Worm (Caenorhabditis elegans) whole organism, mixed stage, embryonic: Measurements from ENCODE around the gene srh-87.

Experiments
- M03D4.4 ChIP-seq: sonication (generic microtip); optimal IDR thresholded peaks from 2 replicates; lab custom pipeline; 2017; ENCODE audit warnings: mild to moderate bottlenecking, missing genetic modification characterization, missing compliant biosample characterization
- bed-3 ChIP-seq: fragments of 200-800 bp; sonication (Bioruptor generic); optimal IDR thresholded peaks from 3 replicates; lab custom pipeline; 2018; ENCODE audit warnings: mild to moderate bottlenecking, missing genetic modification characterization, moderate library complexity, missing compliant biosample characterization
- blmp-1 ChIP-seq: fragments of 150-350 bp; optimal IDR thresholded peaks from 2 replicates; lab custom pipeline; 2014; ENCODE audit warnings: missing biosample characterization, missing genetic modification characterization
- ceh-39 ChIP-seq: fragments of 150-350 bp; optimal IDR thresholded peaks from 2 replicates; lab custom pipeline; 2014; ENCODE audit warnings: missing biosample characterization, missing genetic modification characterization
- ceh-43 ChIP-seq: fragments of 200-800 bp; sonication (Bioruptor generic); optimal IDR thresholded peaks from 2 replicates; lab custom pipeline; 2018; ENCODE audit warnings: mild to moderate bottlenecking, missing genetic modification characterization, moderate library complexity, missing compliant biosample characterization
- ceh-83 ChIP-seq: fragments of 200-800 bp; sonication (Bioruptor generic); optimal IDR thresholded peaks from 2 replicates; lab custom pipeline; 2018; ENCODE audit warnings: mild to moderate bottlenecking, missing genetic modification characterization, missing compliant biosample characterization
- ces-1 ChIP-seq: fragments of 150-350 bp; optimal IDR thresholded peaks from 2 replicates; lab custom pipeline; 2014; ENCODE audit warnings: missing biosample characterization, missing genetic modification reagents, missing genetic modification characterization
- cnd-1 ChIP-seq: fragments of 200-800 bp; sonication (Bioruptor generic); optimal IDR thresholded peaks from 2 replicates; lab custom pipeline; 2018; ENCODE audit warnings: mild to moderate bottlenecking, missing genetic modification characterization, missing compliant biosample characterization
- drap-1 ChIP-seq: fragments of 200-800 bp; sonication (Bioruptor generic); optimal IDR thresholded peaks from 3 replicates; lab custom pipeline; 2018; ENCODE audit warnings: mild to moderate bottlenecking, missing genetic modification characterization, missing compliant biosample characterization
- elt-1 ChIP-seq: sonication (generic microtip); optimal IDR thresholded peaks from 2 replicates; lab custom pipeline; 2017; ENCODE audit warnings: missing genetic modification characterization, mild to moderate bottlenecking, missing compliant biosample characterization, antibody characterized with exemption, moderate library complexity, borderline replicate concordance; ENCODE audit not compliant: insufficient read depth
- elt-3 ChIP-seq: fragments of 150-350 bp; optimal IDR thresholded peaks from 2 replicates; lab custom pipeline; 2014; ENCODE audit warnings: missing biosample characterization, missing genetic modification characterization
- flh-1 ChIP-seq: fragments of 200-800 bp; sonication (Bioruptor generic); optimal IDR thresholded peaks from 2 replicates; lab custom pipeline; 2018; ENCODE audit warnings: mild to moderate bottlenecking, missing genetic modification characterization, moderate library complexity, missing compliant biosample characterization
- ham-2 ChIP-seq: fragments of 200-800 bp; sonication (Bioruptor generic); optimal IDR thresholded peaks from 2 replicates; lab custom pipeline; 2018; ENCODE audit warnings: mild to moderate bottlenecking, missing genetic modification characterization, missing compliant biosample characterization
- hlh-1 ChIP-seq: fragments of 150-350 bp; optimal IDR thresholded peaks from 2 replicates; lab custom pipeline; 2014; ENCODE audit warnings: missing biosample characterization, missing genetic modification reagents, missing genetic modification characterization
- lin-13 ChIP-seq: fragments of 150-350 bp; optimal IDR thresholded peaks from 2 replicates; lab custom pipeline; 2014; ENCODE audit warnings: missing biosample characterization, missing genetic modification characterization
- lin-32 ChIP-seq: fragments of 200-800 bp; sonication (Bioruptor generic); optimal IDR thresholded peaks from 2 replicates; lab custom pipeline; 2018; ENCODE audit warnings: mild to moderate bottlenecking, missing genetic modification characterization, missing compliant biosample characterization
- lsy-2 ChIP-seq: fragments of 150-350 bp; optimal IDR thresholded peaks from 2 replicates; lab custom pipeline; 2014; ENCODE audit warnings: missing biosample characterization, missing genetic modification characterization
- mab-5 ChIP-seq: fragments of 150-350 bp; optimal IDR thresholded peaks from 2 replicates; lab custom pipeline; 2014; ENCODE audit warnings: missing biosample characterization, missing genetic modification characterization
- mep-1 ChIP-seq: fragments of 150-350 bp; optimal IDR thresholded peaks from 2 replicates; lab custom pipeline; 2017; ENCODE audit warnings: missing biosample characterization, missing genetic modification reagents, missing genetic modification characterization, inconsistent platforms
- mls-2 ChIP-seq: sonication (generic microtip); optimal IDR thresholded peaks from 2 replicates; lab custom pipeline; 2016; ENCODE audit warnings: mild to moderate bottlenecking, missing genetic modification characterization, moderate library complexity, missing compliant biosample characterization
- nhr-12 ChIP-seq: fragments of 150-350 bp; optimal IDR thresholded peaks from 2 replicates; lab custom pipeline; 2014; ENCODE audit warnings: missing biosample characterization, missing genetic modification characterization
- nhr-2 ChIP-seq: fragments of 150-350 bp; optimal IDR thresholded peaks from 2 replicates; lab custom pipeline; 2014; ENCODE audit warnings: missing biosample characterization, missing genetic modification characterization
- nhr-28 ChIP-seq: fragments of 150-350 bp; optimal IDR thresholded peaks from 2 replicates; lab custom pipeline; 2014; ENCODE audit warnings: missing biosample characterization, missing genetic modification characterization
- nhr-76 ChIP-seq: sonication (generic microtip); optimal IDR thresholded peaks from 2 replicates; lab custom pipeline; 2017; ENCODE audit warnings: missing biosample characterization, missing genetic modification characterization
- snpc-4 ChIP-seq: fragments of 150-350 bp; optimal IDR thresholded peaks from 2 replicates; lab custom pipeline; 2014; ENCODE audit warnings: missing biosample characterization, missing genetic modification characterization
- unc-39 ChIP-seq: fragments of 150-350 bp; optimal IDR thresholded peaks from 2 replicates; lab custom pipeline; 2014; ENCODE audit warnings: missing biosample characterization, missing genetic modification characterization
- unc-62 ChIP-seq: fragments of 150-350 bp; optimal IDR thresholded peaks from 2 replicates; lab custom pipeline; 2014; ENCODE audit warnings: missing biosample characterization, missing genetic modification reagents, missing genetic modification characterization
- zip-8 ChIP-seq: fragments of 150-350 bp; optimal IDR thresholded peaks from 2 replicates; lab custom pipeline; 2014; ENCODE audit warnings: missing biosample characterization, missing genetic modification characterization

Gene srh-87

DNA sequence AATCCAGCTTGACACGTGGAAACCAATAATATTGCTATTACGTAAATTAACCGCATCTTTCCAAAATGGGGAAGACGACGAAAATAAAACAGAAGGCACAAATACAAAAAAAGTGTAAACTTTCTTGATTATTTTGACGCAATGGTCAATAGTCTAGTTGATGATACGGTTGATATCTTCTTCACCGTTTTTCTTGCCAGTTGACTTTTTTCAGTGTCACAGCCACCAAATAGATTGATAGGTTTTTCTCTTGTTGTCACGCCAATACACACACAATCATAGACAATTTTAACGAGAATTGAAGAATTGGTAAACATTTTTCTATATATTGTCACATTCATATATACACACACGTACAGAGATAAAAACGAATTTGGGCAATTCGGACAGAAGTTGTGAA, 36.0 kb downstream of the srh-87 start, which contains the start of gene zmp-3:
Gene zmp-3 (minus strand): TSS at position 101 of the 400 bp plus-strand sequence.
- TF ChIP-seq mab-5 (tag; lab: Kevin White, UChicago) = no peak
- TF ChIP-seq ceh-39 = no peak
- TF ChIP-seq cnd-1 (tag; lab: Kevin White, UChicago) = no peak
- no peak for TF ChIP-seq snpc-4 (tag; lab: Kevin White, UChicago)
- TF ChIP-seq zip-8 (tag; lab: Kevin White, UChicago) = no peak
- TF ChIP-seq unc-62 (GFP tag; lab: Kevin White, UChicago) = no peak
- TF ChIP-seq unc-39 (tag; lab: Kevin White, UChicago) = no peak
- no peak for TF ChIP-seq nhr-76 (tag; lab: Kevin White, UChicago)
- TF ChIP-seq nhr-12 = no peak
- TF ChIP-seq nhr-28 (tag; lab: Kevin White, UChicago) = no peak
- TF ChIP-seq flh-1 (GFP tag; lab: Kevin White, UChicago) = no peak
- TF ChIP-seq ceh-43 = no peak
- TF ChIP-seq mep-1 (tag; lab: Kevin White, UChicago) = no peak
- no peak for TF ChIP-seq mls-2 (tag; lab: Kevin White, UChicago)
- TF ChIP-seq hlh-1 (tag; lab: Kevin White, UChicago) = no peak

DNA sequence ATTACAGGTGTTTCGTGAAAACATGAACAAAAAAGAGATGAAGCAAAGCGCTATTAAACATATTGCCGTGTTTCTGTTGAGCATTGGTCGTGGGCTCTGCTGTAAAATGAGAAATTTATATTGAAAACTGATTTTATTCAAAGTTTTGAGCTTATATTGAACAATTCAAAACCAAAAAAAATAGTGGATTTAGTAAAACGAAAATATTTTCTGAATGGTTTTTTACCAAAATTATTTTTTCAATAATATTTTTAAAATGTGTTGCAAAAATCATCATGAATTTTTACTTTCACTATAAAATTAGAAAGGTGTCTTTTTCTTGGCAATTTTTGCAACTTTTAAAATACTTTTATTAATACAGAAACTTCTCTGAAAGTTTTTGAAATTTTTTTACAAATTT, 42.3 kb downstream of the srh-87 start, which contains the start of gene C31B8.7:
Gene C31B8.7 (minus strand): TSS at position 101 of the 400 bp plus-strand sequence.
- no peak for TF ChIP-seq lin-32
- TF ChIP-seq ces-1 (GFP tag; lab: Kevin White, UChicago) = no peak
- no peak for TF ChIP-seq elt-1
- TF ChIP-seq drap-1 = no peak
- TF ChIP-seq nhr-12 = no peak
- TF ChIP-seq nhr-76 (tag; lab: Kevin White, UChicago) = no peak
- no peak for TF ChIP-seq mls-2 (tag; lab: Kevin White, UChicago)
- TF ChIP-seq nhr-2 = no peak
- TF ChIP-seq flh-1 (GFP tag; lab: Kevin White, UChicago) = no peak
- no peak for TF ChIP-seq ceh-83 (GFP tag; lab: Kevin White, UChicago)
- no peak for TF ChIP-seq ham-2
- no peak for TF ChIP-seq lin-13 (tag; lab: Kevin White, UChicago)
- no peak for TF ChIP-seq lsy-2
- TF ChIP-seq hlh-1 (tag; lab: Kevin White, UChicago) = no peak

DNA sequence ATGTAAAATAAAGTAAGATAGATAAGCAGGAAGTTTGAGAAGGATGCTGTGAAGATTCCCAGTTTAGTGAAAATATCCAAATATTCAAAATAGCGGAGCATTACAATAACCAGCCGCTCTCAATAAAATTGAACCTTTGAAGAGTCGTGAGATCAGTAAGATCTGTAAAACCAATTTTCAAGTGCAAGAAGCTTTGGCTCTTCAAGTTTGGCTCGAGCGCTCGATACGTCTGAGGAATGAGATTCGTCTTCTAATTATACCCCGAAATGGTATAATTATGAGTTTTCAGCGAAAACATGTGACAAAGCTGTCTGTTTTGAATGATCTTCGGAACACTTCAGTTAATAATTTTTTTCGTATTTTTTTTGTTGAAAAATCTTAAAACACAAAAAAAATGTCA, 45.6 kb downstream of the srh-87 start, which contains the start of gene str-46:
Gene str-46 (minus strand): TSS at position 101 of the 400 bp plus-strand sequence.
- TF ChIP-seq mab-5 (tag; lab: Kevin White, UChicago) (no peak), bed-3 (no peak), zip-8 (tag; lab: Kevin White, UChicago) (no peak), lin-32 (no peak), hlh-1 (tag; lab: Kevin White, UChicago) (no peak), nhr-12 (no peak)

DNA sequence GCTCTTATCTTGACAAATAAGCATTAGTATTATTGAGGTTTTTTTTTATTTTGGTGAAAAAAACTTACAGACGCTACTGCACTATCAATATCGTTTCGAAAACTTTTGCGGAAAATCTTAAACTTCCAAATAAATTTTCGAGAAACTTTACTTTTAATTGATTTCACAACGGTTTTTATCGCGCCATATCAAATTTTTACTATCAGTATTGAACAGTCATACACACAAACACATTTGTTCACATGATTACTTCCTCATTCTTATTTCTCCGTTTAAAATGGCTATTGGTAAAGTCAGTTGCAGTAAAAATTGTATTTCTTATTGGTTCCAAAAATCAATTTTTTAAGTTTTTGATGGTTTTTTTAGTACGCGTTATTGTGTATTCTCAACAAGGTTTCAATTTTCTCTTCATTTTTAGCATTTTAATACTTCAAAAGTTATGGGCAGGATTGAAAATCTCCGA, 49.3 kb downstream of the srh-87 start, which contains the start of gene pals-32:
Gene pals-32 (plus strand): TSS at position 413 of the 463 bp plus-strand sequence.
- TF ChIP-seq mab-5 (tag; lab: Kevin White, UChicago) (no peak), ceh-83 (GFP tag; lab: Kevin White, UChicago) (no peak), elt-3 (no peak), lin-32 (no peak), nhr-12 (no peak), hlh-1 (tag; lab: Kevin White, UChicago) (no peak), M03D4.4 (tag; lab: Kevin White, UChicago) (no peak), blmp-1 (no peak), drap-1 (no peak), lin-13 (tag; lab: Kevin White, UChicago) (no peak), bed-3 (no peak), nhr-28 (tag; lab: Kevin White, UChicago) (no peak), ceh-39 (no peak), cnd-1 (tag; lab: Kevin White, UChicago) (no peak), zip-8 (tag; lab: Kevin White, UChicago) (no peak), lsy-2 (no peak)
- TF ChIP-seq, all 35 proteins: peak for 0
